Fruit fly (Drosophila melanogaster) whole organism: ENCODE results near the gene CG31676.

Source experiments
- CG8478 ChIP-seq: fragments of >200 bp; optimal IDR thresholded peaks from 2 replicates; lab custom pipeline; 2018; ENCODE audit warnings: inconsistent platforms
- Dll ChIP-seq: fragments of >200 bp; optimal IDR thresholded peaks from 2 replicates; lab custom pipeline; 2017
- EcR ChIP-seq, 2 experiments: fragments of >200 bp; optimal IDR thresholded peaks; 2 replicates each; lab custom pipeline; 2017; ENCODE audit warnings: missing biosample characterization in 2 of 2, missing genetic modification characterization in 2 of 2, missing genetic modification reagents in 2 of 2
- pan ChIP-seq: fragments of >200 bp; optimal IDR thresholded peaks from 2 replicates; lab custom pipeline; 2017
- psq ChIP-seq: fragments of >200 bp; optimal IDR thresholded peaks from 2 replicates; lab custom pipeline; 2017
- usp ChIP-seq: fragments of >200 bp; optimal IDR thresholded peaks from 2 replicates; lab custom pipeline; 2017; ENCODE audit warnings: missing biosample characterization, missing genetic modification characterization, mixed read lengths

DNA sequence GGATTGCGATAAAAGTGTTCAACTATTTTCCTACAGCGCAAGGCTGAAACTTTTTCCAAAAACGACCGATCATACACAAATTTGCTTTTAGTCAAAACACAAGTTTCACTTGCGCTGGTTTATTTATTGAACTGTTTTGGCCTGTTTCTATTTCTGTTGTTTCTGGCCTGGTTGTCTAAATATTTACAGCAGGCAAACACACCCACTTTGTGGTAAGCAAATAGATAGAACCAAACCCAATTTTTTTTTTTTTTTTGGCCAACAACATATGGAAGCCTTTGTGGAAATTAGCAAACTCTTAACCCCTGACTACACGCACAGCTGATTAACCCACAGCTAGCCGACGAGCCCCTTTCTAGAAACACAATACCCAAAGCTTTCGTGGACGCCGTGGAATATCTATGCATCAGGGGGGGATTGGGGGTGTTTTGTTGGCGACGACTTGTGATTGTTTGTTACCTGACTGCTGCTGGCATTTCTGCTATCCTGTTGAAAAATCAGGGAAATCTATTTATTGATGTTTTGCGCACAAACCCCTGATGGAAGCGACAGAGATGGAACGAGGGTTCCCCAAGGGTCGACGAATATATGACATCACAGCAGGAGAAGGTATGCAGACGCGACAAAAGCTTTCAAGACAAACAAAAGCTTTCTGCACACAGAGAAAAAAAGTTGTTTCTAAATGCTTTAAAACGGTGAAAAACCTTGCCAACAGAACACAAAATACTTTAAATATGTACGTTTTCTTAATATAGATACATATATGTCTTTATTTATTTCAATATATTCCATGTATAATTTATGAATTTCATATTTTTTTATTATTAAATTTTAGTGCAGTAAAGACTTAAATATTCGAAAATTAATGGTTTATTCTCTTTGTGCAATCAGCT is 32.7 kb upstream of the CG31676 start:
- TF ChIP-seq usp (GFP tag; lab: Kevin White, UChicago) (no peak), pan (lab: Kevin White, UChicago) (no peak), EcR (GFP tag; optimal IDR thresholded peaks at IDR 0.05; lab: Kevin White, UChicago) (no peak), CG8478 (lab: Kevin White, UChicago) (no peak), psq (lab: Kevin White, UChicago) (no peak), Dll (no peak)
